Fruit fly (Drosophila melanogaster) whole organism, prepupa: ENCODE data around the gene Uros1.

Experiments
- Blimp-1 ChIP-seq: fragments of 200-800 bp; sonication (Bioruptor generic); optimal IDR thresholded peaks from 3 replicates; lab custom pipeline; 2017; ENCODE audit warnings: missing biosample characterization, missing genetic modification characterization, mild to moderate bottlenecking, moderate library complexity, missing genetic modification reagents
- CG10669 ChIP-seq: fragments of 200-800 bp; sonication (Bioruptor generic); optimal IDR thresholded peaks from 3 replicates; lab custom pipeline; 2018; ENCODE audit warnings: missing biosample characterization, mild to moderate bottlenecking, missing genetic modification characterization, moderate library complexity
- CG11762 ChIP-seq: fragments of 200-800 bp; sonication (Bioruptor generic); optimal IDR thresholded peaks from 3 replicates; lab custom pipeline; 2016; ENCODE audit warnings: missing biosample characterization, missing genetic modification characterization; ENCODE audit not compliant: insufficient read depth
- CG15336 ChIP-seq: fragments of 200-800 bp; sonication (Bioruptor generic); IDR thresholded peaks from 2 replicates; pipeline ENCODE4 v1.3.6; 2022; ENCODE audit warnings: missing biosample characterization, missing genetic modification characterization
- CG3032 ChIP-seq: fragments of 200-800 bp; optimal IDR thresholded peaks from 2 replicates; lab custom pipeline; 2019; ENCODE audit warnings: missing biosample characterization, mild to moderate bottlenecking, missing genetic modification characterization, moderate library complexity
- CG31627 ChIP-seq: fragments of 200-800 bp; sonication (Bioruptor generic); optimal IDR thresholded peaks from 3 replicates; lab custom pipeline; 2016; ENCODE audit warnings: missing biosample characterization, missing genetic modification characterization
- CG32006 ChIP-seq: fragments of 200-800 bp; sonication (Bioruptor generic); optimal IDR thresholded peaks from 3 replicates; lab custom pipeline; 2017; ENCODE audit warnings: missing biosample characterization, mild to moderate bottlenecking, missing genetic modification characterization
- CG6163 ChIP-seq: fragments of 200-800 bp; sonication (Bioruptor generic); IDR thresholded peaks from 3 replicates; pipeline ENCODE4 v1.3.6; 2022; ENCODE audit warnings: missing biosample characterization, missing genetic modification characterization
- CG6808 ChIP-seq: fragments of 200-800 bp; sonication (Bioruptor generic); optimal IDR thresholded peaks from 3 replicates; lab custom pipeline; 2017; ENCODE audit warnings: missing biosample characterization, missing genetic modification characterization, mild to moderate bottlenecking, moderate library complexity, missing genetic modification reagents
- CG6854 ChIP-seq: fragments of 200-800 bp; sonication (Bioruptor generic); optimal IDR thresholded peaks from 2 replicates; lab custom pipeline; 2017; ENCODE audit warnings: missing biosample characterization, mild to moderate bottlenecking, missing genetic modification characterization
- CG8119 ChIP-seq: fragments of 200-800 bp; sonication (Bioruptor generic); IDR thresholded peaks from 3 replicates; pipeline ENCODE4 v1.3.6; 2022; ENCODE audit warnings: missing biosample characterization, missing genetic modification characterization
- CG9139 ChIP-seq: fragments of 200-800 bp; sonication (Bioruptor generic); optimal IDR thresholded peaks from 3 replicates; lab custom pipeline; 2017; ENCODE audit warnings: missing biosample characterization, mild to moderate bottlenecking, missing genetic modification characterization
- Eip78C ChIP-seq: fragments of 200-800 bp; sonication (Bioruptor generic); peaks from one replicate; lab custom pipeline; 2016; ENCODE audit warnings: missing biosample characterization, missing genetic modification characterization
- Gug ChIP-seq: fragments of 200-800 bp; sonication (Bioruptor generic); IDR thresholded peaks from 2 replicates; pipeline ENCODE4 v1.3.6; 2022; ENCODE audit warnings: missing biosample characterization, missing genetic modification characterization
- Hr38 ChIP-seq: sonication (Bioruptor generic); optimal IDR thresholded peaks from 2 replicates; lab custom pipeline; 2016; ENCODE audit warnings: missing biosample characterization, missing genetic modification characterization
- Hr39 ChIP-seq: fragments of 200-800 bp; sonication (Bioruptor generic); optimal IDR thresholded peaks from 2 replicates; lab custom pipeline; 2016; ENCODE audit warnings: missing biosample characterization, missing genetic modification characterization
- Hr4 ChIP-seq: fragments of 200-800 bp; sonication (Bioruptor generic); optimal IDR thresholded peaks from 3 replicates; lab custom pipeline; 2016; ENCODE audit warnings: missing biosample characterization, missing genetic modification characterization
- Lpt ChIP-seq: fragments of 200-800 bp; sonication (Bioruptor generic); optimal IDR thresholded peaks from 3 replicates; lab custom pipeline; 2016; ENCODE audit warnings: missing biosample characterization, missing genetic modification characterization
- Sox15 ChIP-seq: fragments of 200-800 bp; sonication (Bioruptor generic); optimal IDR thresholded peaks from 3 replicates; lab custom pipeline; 2016; ENCODE audit warnings: missing biosample characterization, missing genetic modification characterization
- eg ChIP-seq: fragments of 200-800 bp; sonication (Bioruptor generic); IDR thresholded peaks from 3 replicates; pipeline ENCODE4 v1.3.6; 2022; ENCODE audit warnings: missing biosample characterization, missing genetic modification characterization
- esn ChIP-seq: fragments of 200-800 bp; sonication (Bioruptor generic); optimal IDR thresholded peaks from 2 replicates; lab custom pipeline; 2016; ENCODE audit warnings: missing biosample characterization, mild to moderate bottlenecking, missing genetic modification characterization, moderate library complexity
- fkh ChIP-seq: fragments of 200-800 bp; sonication (Bioruptor generic); optimal IDR thresholded peaks from 3 replicates; lab custom pipeline; 2017; ENCODE audit warnings: missing biosample characterization, mild to moderate bottlenecking, missing genetic modification characterization, moderate library complexity
- ss ChIP-seq, 2 experiments: fragments of 200-800 bp; sonication (Bioruptor generic); optimal IDR thresholded peaks; 2 replicates in 1 of 2; 3 replicates in 1 of 2; lab custom pipeline; 2017 to 2018; ENCODE audit warnings: mild to moderate bottlenecking in 2 of 2, missing biosample characterization in 2 of 2, missing genetic modification characterization in 2 of 2, moderate library complexity in 1 of 2
- vri ChIP-seq: fragments of 200-800 bp; sonication (Bioruptor generic); optimal IDR thresholded peaks from 3 replicates; lab custom pipeline; 2016; ENCODE audit warnings: missing biosample characterization, mild to moderate bottlenecking, missing genetic modification characterization

Uros1 gene

dm6 chrX:8857098-8857724, 42.9 kb downstream of the Uros1 start (continued):
- TF ChIP-seq Lpt (GFP tag; lab: Kevin White, UChicago): no peak
- no peak for TF ChIP-seq Hr4 (GFP tag; lab: Kevin White, UChicago)
- no peak for TF ChIP-seq CG31627 (GFP tag; lab: Kevin White, UChicago)
- TF ChIP-seq Hr39 (GFP tag; lab: Kevin White, UChicago): no peak
- no peak for TF ChIP-seq CG11762
- TF ChIP-seq eg (GFP tag; lab: Robert Waterston, UW): 0 out of 3 replicates have a peak, but pooled peaks have one; percentile 15
- no peak for TF ChIP-seq vri (GFP tag; lab: Kevin White, UChicago)
- peak in 1 of 2 experiments; percentile 27 for TF ChIP-seq ss (GFP tag; optimal IDR thresholded peaks at IDR 0.05; lab: Kevin White, UChicago)
- peak; percentile 46 for TF ChIP-seq fkh (GFP tag; lab: Kevin White, UChicago)
- TF ChIP-seq CG6854 (GFP tag; lab: Kevin White, UChicago): no peak
- TF ChIP-seq, all 60 proteins: peak for 8

DNA sequence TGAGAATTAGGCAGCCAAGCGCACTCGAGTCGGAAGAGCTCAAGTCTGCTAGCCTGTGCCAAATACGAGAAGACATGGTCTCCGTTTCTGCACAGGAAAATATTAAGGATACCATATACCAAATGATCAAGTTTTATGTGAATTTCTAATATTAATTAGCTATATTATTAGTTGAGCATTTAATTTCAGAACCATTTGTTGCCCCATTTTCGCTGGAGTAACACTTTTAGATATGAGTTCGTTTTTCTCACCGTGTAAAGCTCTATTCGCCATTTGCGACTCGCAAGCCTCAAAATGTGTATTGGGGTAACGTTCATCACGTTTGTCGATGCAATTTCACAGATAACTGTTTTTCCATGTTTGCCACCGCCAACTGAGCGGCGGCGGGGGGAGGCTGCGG, 47.9 kb downstream of the Uros1 start:
- TF ChIP-seq CG9139: no peak
- peak; percentile 63; the same call in 1 of the 2 replicates for TF ChIP-seq Gug (GFP tag; lab: Robert Waterston, UW)
- TF ChIP-seq CG3032: no peak
- TF ChIP-seq Hr39 (GFP tag; lab: Kevin White, UChicago): no peak
- no peak for TF ChIP-seq vri (GFP tag; lab: Kevin White, UChicago)
- TF ChIP-seq Eip78C: no peak
- no peak for TF ChIP-seq CG10669 (GFP tag; lab: Kevin White, UChicago)
- no peak for TF ChIP-seq Sox15 (GFP tag; lab: Kevin White, UChicago)
- no peak for TF ChIP-seq Blimp-1 (GFP tag; lab: Kevin White, UChicago)
- peak; percentile 61 for TF ChIP-seq CG15336 (GFP tag; lab: Robert Waterston, UW)
- TF ChIP-seq Hr4 (GFP tag; lab: Kevin White, UChicago): peak; percentile 65
- TF ChIP-seq Hr38 (GFP tag; lab: Kevin White, UChicago): no peak
- TF ChIP-seq eg (GFP tag; lab: Robert Waterston, UW): peak; percentile 18; the same call in 2 of the 3 replicates
- TF ChIP-seq CG8119 (GFP tag; lab: Robert Waterston, UW): peak; percentile 42; the same call in 2 of the 3 replicates
- peak; percentile 73 for TF ChIP-seq CG6163 (GFP tag; lab: Robert Waterston, UW)
- no peak for TF ChIP-seq esn (GFP tag; lab: Kevin White, UChicago)
- TF ChIP-seq CG32006: peak; percentile 46
- TF ChIP-seq CG6808 (GFP tag; lab: Kevin White, UChicago): no peak
